Fruit fly (Drosophila melanogaster) whole organism, wandering third instar larva: ENCODE data around the gene Cyp4s3.

Experiments
- jim ChIP-seq: fragments of 175-275, 200-325 bp; sonication (Bioruptor generic); optimal IDR thresholded peaks from 2 replicates; lab custom pipeline; 2016; ENCODE audit warnings: missing biosample characterization, mild to moderate bottlenecking, missing genetic modification characterization
- lola ChIP-seq: fragments of >200 bp; optimal IDR thresholded peaks from 2 replicates; lab custom pipeline; 2017; ENCODE audit warnings: missing biosample characterization, missing genetic modification characterization
- psq ChIP-seq: fragments of 200-800 bp; sonication (Bioruptor generic); optimal IDR thresholded peaks from 3 replicates; lab custom pipeline; 2017; ENCODE audit warnings: missing biosample characterization, mild to moderate bottlenecking, missing genetic modification characterization, moderate library complexity

dm6 chrX:15079163-15079809 is 37.1 kb downstream of the Cyp4s3 start:
- no peak for TF ChIP-seq jim
- no peak for TF ChIP-seq psq (GFP tag; lab: Kevin White, UChicago)
- no peak for TF ChIP-seq lola (GFP tag; lab: Kevin White, UChicago)
